Worm (Caenorhabditis elegans) whole organism, L4 larva: ENCODE measurements around the gene T19D7.5.

Experiments
- F26F4.8 ChIP-seq: fragments of 200-800 bp; sonication (Bioruptor generic); conservative IDR thresholded peaks from 2 replicates; pipeline ENCODE4 v1.3.6; 2022; ENCODE audit warnings: missing genetic modification characterization, missing compliant biosample characterization
- F37D6.2 ChIP-seq: sonication (generic microtip); optimal IDR thresholded peaks from 2 replicates; lab custom pipeline; 2016; ENCODE audit warnings: mild to moderate bottlenecking, missing genetic modification characterization, missing compliant biosample characterization
- F49E8.2 ChIP-seq: sonication (generic microtip); optimal IDR thresholded peaks from 2 replicates; lab custom pipeline; 2016; ENCODE audit warnings: missing compliant biosample characterization, mild to moderate bottlenecking, missing genetic modification characterization, borderline replicate concordance
- T20F7.1 ChIP-seq: fragments of 200-800 bp; sonication (Bioruptor generic); optimal IDR thresholded peaks from 2 replicates; lab custom pipeline; 2018; ENCODE audit warnings: mild to moderate bottlenecking, missing genetic modification characterization, missing compliant biosample characterization
- Y5F2A.4 ChIP-seq: fragments of 200-800 bp; sonication (Bioruptor generic); optimal IDR thresholded peaks from 2 replicates; lab custom pipeline; 2018; ENCODE audit warnings: mild to moderate bottlenecking, missing genetic modification characterization, missing compliant biosample characterization
- ZK337.2 ChIP-seq: fragments of 200-800 bp; sonication (Bioruptor generic); IDR thresholded peaks from 2 replicates; pipeline ENCODE4 v1.3.6; 2022; ENCODE audit warnings: missing genetic modification reagents, missing genetic modification characterization, missing compliant biosample characterization
- ZK546.5 ChIP-seq, 2 experiments: sonication (generic microtip); optimal IDR thresholded peaks; 2 replicates each; lab custom pipeline; 2017; ENCODE audit warnings: missing biosample characterization in 2 of 2, missing genetic modification characterization in 2 of 2
- aha-1 ChIP-seq: fragments of 150-350 bp; peaks from one replicate; lab custom pipeline; 2014; ENCODE audit warnings: missing biosample characterization, missing genetic modification characterization
- aly-2 ChIP-seq: sonication (generic microtip); optimal IDR thresholded peaks from 2 replicates; lab custom pipeline; 2018; ENCODE audit warnings: missing biosample characterization, missing genetic modification characterization
- ama-1 ChIP-seq: fragments of 150-350 bp; optimal IDR thresholded peaks from 2 replicates; lab custom pipeline; 2014; ENCODE audit warnings: inconsistent platforms, mixed read lengths
- attf-4 ChIP-seq: sonication (generic microtip); optimal IDR thresholded peaks from 3 replicates; lab custom pipeline; 2017; ENCODE audit warnings: missing biosample characterization, missing genetic modification characterization
- ceh-20 ChIP-seq: fragments of 200-800 bp; sonication (Bioruptor generic); IDR thresholded peaks from 2 replicates; pipeline ENCODE4 v1.3.6; 2022; ENCODE audit warnings: missing genetic modification reagents, missing genetic modification characterization, missing compliant biosample characterization
- ceh-28 ChIP-seq: fragments of 150-350 bp; optimal IDR thresholded peaks from 2 replicates; lab custom pipeline; 2014; ENCODE audit warnings: missing biosample characterization, missing genetic modification reagents, missing genetic modification characterization
- ctbp-1 ChIP-seq: fragments of 200-800 bp; sonication (Bioruptor generic); IDR thresholded peaks from 2 replicates; pipeline ENCODE4 v1.3.6; 2022; ENCODE audit warnings: missing genetic modification reagents, missing genetic modification characterization, missing compliant biosample characterization
- daf-16 ChIP-seq, 3 experiments: sonication (generic microtip); optimal IDR thresholded peaks; 2 replicates each; lab custom pipeline; 2016 to 2017; ENCODE audit warnings: missing genetic modification characterization in 3 of 3, missing genetic modification reagents in 3 of 3, mild to moderate bottlenecking in 2 of 3, missing compliant biosample characterization in 2 of 3, missing biosample characterization in 1 of 3, moderate library complexity in 1 of 3
- daf-19 ChIP-seq: fragments of 200-800 bp; sonication (Bioruptor generic); conservative IDR thresholded peaks from 2 replicates; pipeline ENCODE4 v1.3.6; 2022; ENCODE audit warnings: missing genetic modification characterization, missing compliant biosample characterization
- daf-8 ChIP-seq: fragments of 200-800 bp; sonication (Bioruptor generic); IDR thresholded peaks from 2 replicates; pipeline ENCODE4 v1.3.6; 2022; ENCODE audit warnings: missing genetic modification characterization, missing compliant biosample characterization
- fos-1 ChIP-seq: fragments of 150-350 bp; optimal IDR thresholded peaks from 2 replicates; lab custom pipeline; 2014; ENCODE audit warnings: missing biosample characterization, missing genetic modification characterization
- gei-8 ChIP-seq: fragments of 200-800 bp; sonication (Bioruptor generic); optimal IDR thresholded peaks from 2 replicates; lab custom pipeline; 2018; ENCODE audit warnings: mild to moderate bottlenecking, missing genetic modification characterization, missing compliant biosample characterization
- hlh-11 ChIP-seq: fragments of 200-800 bp; sonication (Bioruptor generic); optimal IDR thresholded peaks from 2 replicates; lab custom pipeline; 2018; ENCODE audit warnings: mild to moderate bottlenecking, missing genetic modification characterization, missing compliant biosample characterization
- lin-1 ChIP-seq: fragments of 200-800 bp; sonication (Bioruptor generic); IDR thresholded peaks from 2 replicates; pipeline ENCODE4 v1.3.6; 2022; ENCODE audit warnings: missing genetic modification reagents, missing genetic modification characterization, missing compliant biosample characterization
- lin-29 ChIP-seq: fragments of 200-800 bp; sonication (Bioruptor generic); IDR thresholded peaks from 2 replicates; pipeline ENCODE4 v1.3.6; 2022; ENCODE audit warnings: missing genetic modification reagents, missing genetic modification characterization, missing compliant biosample characterization
- lin-38 ChIP-seq: fragments of 200-800 bp; sonication (Bioruptor generic); IDR thresholded peaks from 2 replicates; pipeline ENCODE4 v1.3.6; 2022; ENCODE audit warnings: missing genetic modification reagents, missing genetic modification characterization, missing compliant biosample characterization
- lin-39 ChIP-seq: fragments of 150-350 bp; optimal IDR thresholded peaks from 2 replicates; lab custom pipeline; 2014; ENCODE audit warnings: missing biosample characterization, missing genetic modification reagents, missing genetic modification characterization
- lir-3 ChIP-seq: sonication (generic microtip); optimal IDR thresholded peaks from 2 replicates; lab custom pipeline; 2016; ENCODE audit warnings: mild to moderate bottlenecking, missing genetic modification characterization, missing compliant biosample characterization
- lsy-2 ChIP-seq, 2 experiments: fragments of 150-350 bp in 1 of 2; sonication (generic microtip) in 1 of 2; optimal IDR thresholded peaks; 2 replicates each; lab custom pipeline; 2014 to 2017; ENCODE audit warnings: missing biosample characterization in 2 of 2, missing genetic modification characterization in 2 of 2
- madf-5 ChIP-seq, 2 experiments: fragments of 200-800 bp; sonication (Bioruptor generic); IDR thresholded peaks; 2 replicates each; pipeline ENCODE4 v1.3.6; 2022; ENCODE audit warnings: missing compliant biosample characterization in 2 of 2, missing genetic modification characterization in 2 of 2
- mdt-29 ChIP-seq: fragments of 200-800 bp; sonication (Bioruptor generic); IDR thresholded peaks from 2 replicates; pipeline ENCODE4 v1.3.6; 2022; ENCODE audit warnings: missing genetic modification reagents, missing genetic modification characterization, missing compliant biosample characterization
- mes-2 ChIP-seq: sonication (generic microtip); optimal IDR thresholded peaks from 2 replicates; lab custom pipeline; 2016; ENCODE audit warnings: missing genotype, mild to moderate bottlenecking, missing genetic modification characterization, missing compliant biosample characterization; ENCODE audit not compliant: poor library complexity, severe bottlenecking
- mxl-3 ChIP-seq: fragments of 200-800 bp; sonication (Bioruptor generic); optimal IDR thresholded peaks from 2 replicates; lab custom pipeline; 2018; ENCODE audit warnings: mild to moderate bottlenecking, missing genetic modification characterization, missing compliant biosample characterization
- nhr-10 ChIP-seq: fragments of 150-350 bp; optimal IDR thresholded peaks from 2 replicates; lab custom pipeline; 2014; ENCODE audit warnings: missing biosample characterization, missing genetic modification characterization
- nhr-111 ChIP-seq: fragments of 200-800 bp; sonication (Bioruptor generic); optimal IDR thresholded peaks from 2 replicates; lab custom pipeline; 2018; ENCODE audit warnings: mild to moderate bottlenecking, missing genetic modification characterization, missing compliant biosample characterization
- nhr-237 ChIP-seq: sonication (generic microtip); optimal IDR thresholded peaks from 2 replicates; lab custom pipeline; 2017; ENCODE audit warnings: missing biosample characterization, missing genetic modification characterization
- nhr-25 ChIP-seq: sonication (generic microtip); optimal IDR thresholded peaks from 2 replicates; lab custom pipeline; 2017; ENCODE audit warnings: missing genetic modification characterization, mild to moderate bottlenecking, missing compliant biosample characterization, antibody characterized with exemption, moderate library complexity, borderline replicate concordance; ENCODE audit not compliant: insufficient read depth
- nhr-41 ChIP-seq: fragments of 200-800 bp; sonication (Bioruptor generic); IDR thresholded peaks from 2 replicates; pipeline ENCODE4 v1.3.6; 2022; ENCODE audit warnings: missing genetic modification reagents, missing genetic modification characterization, missing compliant biosample characterization
- nhr-77 ChIP-seq: fragments of 150-350 bp; optimal IDR thresholded peaks from 2 replicates; lab custom pipeline; 2014; ENCODE audit warnings: missing biosample characterization, missing genetic modification characterization
- pqm-1 ChIP-seq: sonication (generic microtip); optimal IDR thresholded peaks from 2 replicates; lab custom pipeline; 2017; ENCODE audit warnings: missing biosample characterization, missing genetic modification characterization
- set-16 ChIP-seq: fragments of 200-800 bp; sonication (Bioruptor generic); IDR thresholded peaks from 2 replicates; pipeline ENCODE4 v1.3.6; 2022; ENCODE audit warnings: missing genetic modification reagents, missing genetic modification characterization, missing compliant biosample characterization
- snpc-4 ChIP-seq: fragments of 150-350 bp; optimal IDR thresholded peaks from 2 replicates; lab custom pipeline; 2014; ENCODE audit warnings: missing biosample characterization, missing genetic modification characterization
- spr-1 ChIP-seq: sonication (generic microtip); optimal IDR thresholded peaks from 2 replicates; lab custom pipeline; 2016; ENCODE audit warnings: mild to moderate bottlenecking, missing genetic modification characterization, missing compliant biosample characterization
- tag-97 ChIP-seq: fragments of 200-800 bp; sonication (Bioruptor generic); IDR thresholded peaks from 2 replicates; pipeline ENCODE4 v1.3.6; 2022; ENCODE audit warnings: missing genetic modification characterization, missing compliant biosample characterization
- tra-1 ChIP-seq: fragments of 200-800 bp; sonication (Bioruptor generic); IDR thresholded peaks from 2 replicates; pipeline ENCODE4 v1.3.6; 2022; ENCODE audit warnings: missing genetic modification reagents, missing genetic modification characterization, missing compliant biosample characterization
- unc-130 ChIP-seq: sonication (generic microtip); optimal IDR thresholded peaks from 2 replicates; lab custom pipeline; 2016; ENCODE audit warnings: missing genetic modification reagents, missing genetic modification characterization, missing compliant biosample characterization
- unc-39 ChIP-seq: sonication (generic microtip); optimal IDR thresholded peaks from 2 replicates; lab custom pipeline; 2017; ENCODE audit warnings: missing biosample characterization, missing genetic modification characterization
- vab-7 ChIP-seq: fragments of 200-800 bp; sonication (Bioruptor generic); IDR thresholded peaks from 2 replicates; pipeline ENCODE4 v1.3.6; 2022; ENCODE audit warnings: missing genetic modification reagents, missing genetic modification characterization, missing compliant biosample characterization
- zfp-3 ChIP-seq: fragments of 200-800 bp; sonication (Bioruptor generic); conservative IDR thresholded peaks from 2 replicates; pipeline ENCODE4 v1.3.6; 2022; ENCODE audit warnings: missing genetic modification reagents, missing genetic modification characterization, missing compliant biosample characterization
- ztf-7 ChIP-seq: fragments of 150-350 bp; optimal IDR thresholded peaks from 2 replicates; lab custom pipeline; 2014; ENCODE audit warnings: missing biosample characterization, missing genetic modification characterization

T19D7.5 gene

ce11 chrX:681413-681812 is 15.4 kb upstream of the T19D7.5 start:
- TF ChIP-seq F26F4.8 (no peak), nhr-237 (no peak), snpc-4 (peak; percentile 35), daf-16 (GFP tag; optimal IDR thresholded peaks at IDR 0.05; lab: Kevin White, UChicago) (no peak), daf-16 (tag; optimal IDR thresholded peaks at IDR 0.05; lab: Kevin White, UChicago) (no peak), aha-1 (tag; lab: Kevin White, UChicago) (peak; percentile 25), Y5F2A.4 (GFP tag; lab: Kevin White, UChicago) (no peak), mxl-3 (GFP tag; lab: Kevin White, UChicago) (no peak), lir-3 (no peak)

DNA sequence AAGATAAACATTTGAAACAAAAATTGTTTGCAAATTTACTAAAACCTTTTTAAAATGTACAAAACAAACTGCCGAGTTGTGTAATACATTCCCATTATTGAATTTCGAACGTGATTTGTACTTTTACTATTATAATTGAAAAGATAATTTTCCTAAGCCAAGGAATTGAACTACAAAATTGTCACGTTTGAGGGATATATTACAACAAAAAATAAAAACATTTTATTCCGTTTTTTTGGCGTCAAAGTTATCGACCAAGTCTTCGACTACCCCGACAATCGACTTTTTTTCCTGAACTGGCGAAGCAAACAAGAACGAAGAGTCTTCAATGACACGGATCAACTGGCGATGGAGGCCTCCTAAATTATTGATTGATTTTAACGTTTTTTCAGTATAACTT is 14.9 kb upstream of the T19D7.5 start, which contains the start of gene T19D7.7:
Gene T19D7.7 (minus strand): TSS at position 101 of the 400 bp plus-strand sequence.
- TF ChIP-seq daf-8 (no peak), ceh-28 (tag; lab: Kevin White, UChicago) (no peak), set-16 (GFP tag; lab: Robert Waterston, UW) (no peak), lin-38 (no peak), hlh-11 (no peak), ZK337.2 (no peak), ztf-7 (tag; lab: Kevin White, UChicago) (no peak), spr-1 (tag; lab: Kevin White, UChicago) (no peak), fos-1 (no peak), ctbp-1 (GFP tag; lab: Robert Waterston, UW) (no peak), lin-1 (GFP tag; lab: Robert Waterston, UW) (no peak), tra-1 (no peak), T20F7.1 (GFP tag; lab: Kevin White, UChicago) (no peak), ceh-20 (GFP tag; lab: Robert Waterston, UW) (no peak), nhr-10 (tag; lab: Kevin White, UChicago) (no peak), tag-97 (GFP tag; lab: Robert Waterston, UW) (no peak), vab-7 (GFP tag; lab: Robert Waterston, UW) (no peak), madf-5 (GFP tag; IDR thresholded peaks at IDR 0.05; lab: Robert Waterston, UW) (no peak), unc-130 (GFP tag; lab: Kevin White, UChicago) (no peak), daf-19 (GFP tag; lab: Robert Waterston, UW) (no peak)

ce11 chrX:671807-672206 is 5.8 kb upstream of the T19D7.5 start, which contains the start of gene lgc-32:
Gene lgc-32, plus strand, starts transcription at chrX:672107.
- TF ChIP-seq mes-2 (tag; lab: Kevin White, UChicago): no peak
- no peak for TF ChIP-seq nhr-77 (tag; lab: Kevin White, UChicago)
- no peak for TF ChIP-seq ama-1 (lab: Kevin White, UChicago)
- no peak for TF ChIP-seq ZK546.5 (tag; optimal IDR thresholded peaks at IDR 0.05; lab: Kevin White, UChicago)
- TF ChIP-seq zfp-3: no peak
- TF ChIP-seq lin-39 (tag; lab: Kevin White, UChicago): no peak
- TF ChIP-seq aly-2 (tag; lab: Kevin White, UChicago): no peak
- no peak for TF ChIP-seq F49E8.2 (tag; lab: Kevin White, UChicago)
- TF ChIP-seq attf-4 (tag; lab: Kevin White, UChicago): no peak
- no peak for TF ChIP-seq nhr-111 (GFP tag; lab: Kevin White, UChicago)

DNA sequence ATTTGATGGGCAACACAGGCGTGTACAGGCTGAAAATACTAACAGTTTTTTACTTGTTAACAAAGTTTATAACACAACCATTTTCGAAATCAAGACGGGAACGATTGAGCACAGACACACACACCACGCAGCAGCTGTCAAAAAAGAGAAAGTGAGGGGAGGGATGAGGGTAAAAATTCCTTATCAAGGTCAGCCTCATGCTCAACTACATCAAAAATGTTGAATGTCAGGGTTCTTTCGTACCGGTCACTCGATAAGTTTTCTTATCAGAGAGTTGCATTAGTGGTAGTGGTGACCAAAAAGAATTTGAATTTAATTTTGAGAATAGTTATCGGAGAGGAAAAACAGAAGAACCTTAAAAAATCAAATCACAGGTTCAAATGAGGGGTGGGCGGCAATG is 4.6 kb upstream of the T19D7.5 start, which contains the start of gene T19D7.6:
Gene T19D7.6 (minus strand): TSS at position 198 of the 400 bp plus-strand sequence.
- TF ChIP-seq gei-8 (GFP tag; lab: Kevin White, UChicago) (no peak), pqm-1 (peak; percentile 43), nhr-10 (tag; lab: Kevin White, UChicago) (no peak), nhr-41 (GFP tag; lab: Robert Waterston, UW) (peak; percentile 82), lin-29 (GFP tag; lab: Robert Waterston, UW) (no peak), mdt-29 (GFP tag; lab: Robert Waterston, UW) (no peak), aha-1 (tag; lab: Kevin White, UChicago) (no peak), F37D6.2 (tag; lab: Kevin White, UChicago) (no peak), unc-39 (tag; lab: Kevin White, UChicago) (no peak), nhr-25 (tag; lab: Kevin White, UChicago) (no peak), daf-16 (GFP tag; optimal IDR thresholded peaks at IDR 0.05; lab: Kevin White, UChicago) (no peak), daf-16 (tag; optimal IDR thresholded peaks at IDR 0.05; lab: Kevin White, UChicago) (peak; percentile 81), mxl-3 (GFP tag; lab: Kevin White, UChicago) (no peak), zfp-3 (no peak), ZK337.2 (no peak), lsy-2 (tag; optimal IDR thresholded peaks at IDR 0.05; lab: Kevin White, UChicago) (no peak), daf-19 (GFP tag; lab: Robert Waterston, UW) (no peak)
